Fruit fly (Drosophila melanogaster): Measurements from ENCODE around the gene CG5199.

Gene CG5199

dm6 chr3L:20497124-20497996 lies 44.7 kb upstream of the CG5199 start, which contains the start of gene CG32425 (continued):
- TF ChIP-seq nerfin-2 (GFP tag; IDR thresholded peaks at IDR 0.05; ENCODE audit: partially characterized antibody) = no peak
- TF ChIP-seq bsh (GFP tag; optimal IDR thresholded peaks at IDR 0.05) = no peak
- TF ChIP-seq dan (GFP tag; IDR thresholded peaks at IDR 0.05) = no peak
- TF ChIP-seq YL-1 (GFP tag; optimal IDR thresholded peaks at IDR 0.05) = peak; percentile 51
- no peak for TF ChIP-seq H15 (GFP tag; IDR thresholded peaks at IDR 0.05)
- TF ChIP-seq Lim3 (GFP tag; IDR thresholded peaks at IDR 0.05) = no peak
- peak; percentile 40 for TF ChIP-seq phol (tag; optimal IDR thresholded peaks at IDR 0.05)
- TF ChIP-seq CG15073 (GFP tag; optimal IDR thresholded peaks at IDR 0.05) = no peak
- TF ChIP-seq kah (GFP tag; optimal IDR thresholded peaks at IDR 0.05) = no peak
- TF ChIP-seq Dip2 (GFP tag; IDR thresholded peaks at IDR 0.05) = no peak
- TF ChIP-seq Opbp (GFP tag; IDR thresholded peaks at IDR 0.05; ENCODE audit: partially characterized antibody) = no peak
- 0 out of 3 replicates have a peak, but pooled peaks have one; percentile 16 for TF ChIP-seq CG34224 (GFP tag; IDR thresholded peaks at IDR 0.05; ENCODE audit: partially characterized antibody)
- no peak for TF ChIP-seq croc (GFP tag; conservative IDR thresholded peaks at IDR 0.05)
- no peak for TF ChIP-seq fd102C (GFP tag; optimal IDR thresholded peaks at IDR 0.05)
- TF ChIP-seq CG5180 (GFP tag; optimal IDR thresholded peaks at IDR 0.05) = no peak
- no peak for TF ChIP-seq CrebB (tag; optimal IDR thresholded peaks at IDR 0.05)
- peak; percentile 26 for TF ChIP-seq nmo (GFP tag; optimal IDR thresholded peaks at IDR 0.05)
- no peak for TF ChIP-seq pfk (GFP tag; optimal IDR thresholded peaks at IDR 0.05)
- TF ChIP-seq CG15696 (tag; optimal IDR thresholded peaks at IDR 0.05) = no peak
- TF ChIP-seq CG10462 (GFP tag; optimal IDR thresholded peaks at IDR 0.05) = no peak
- TF ChIP-seq Oli (tag; optimal IDR thresholded peaks at IDR 0.05) = no peak
- TF ChIP-seq her (GFP tag; optimal IDR thresholded peaks at IDR 0.05) = no peak
- TF ChIP-seq unc-4 (GFP tag; IDR thresholded peaks at IDR 0.05; ENCODE audit: partially characterized antibody) = peak; percentile 27; the same call in 1 of the 2 replicates
- no peak for TF ChIP-seq Awh (GFP tag; IDR thresholded peaks at IDR 0.05)
- no peak for TF ChIP-seq zen (tag; optimal IDR thresholded peaks at IDR 0.05)
- 0 out of 4 replicates have a peak, but pooled peaks have one; percentile 26 for TF ChIP-seq Dll (GFP tag; IDR thresholded peaks at IDR 0.05; ENCODE audit: partially characterized antibody)
- TF ChIP-seq ATbp (GFP tag; optimal IDR thresholded peaks at IDR 0.05) = no peak
- TF ChIP-seq CG32767 (GFP tag; IDR thresholded peaks at IDR 0.05) = no peak
- TF ChIP-seq cas (GFP tag; IDR thresholded peaks at IDR 0.05) = no peak
- peak; percentile 44 for TF ChIP-seq Dp (GFP tag; optimal IDR thresholded peaks at IDR 0.05)
- no peak for TF ChIP-seq toy (GFP tag; IDR thresholded peaks at IDR 0.05)
- no peak; the same call in 1 of the 2 replicates for TF ChIP-seq vvl (GFP tag; IDR thresholded peaks at IDR 0.05)
- no peak for TF ChIP-seq Mrtf (GFP tag; IDR thresholded peaks at IDR 0.05)
- TF ChIP-seq aop (GFP tag; IDR thresholded peaks at IDR 0.05) = no peak
- no peak for TF ChIP-seq CG13624 (GFP tag; optimal IDR thresholded peaks at IDR 0.05)
- no peak for TF ChIP-seq Drgx (GFP tag; IDR thresholded peaks at IDR 0.05)
- TF ChIP-seq CG10267 (tag; optimal IDR thresholded peaks at IDR 0.05) = peak; percentile 33
- no peak for TF ChIP-seq knrl (GFP tag; IDR thresholded peaks at IDR 0.05; ENCODE audit: partially characterized antibody)
- TF ChIP-seq CG13287 (GFP tag; IDR thresholded peaks at IDR 0.05; ENCODE audit: partially characterized antibody) = peak; percentile 30; the same call in 1 of the 2 replicates
- TF ChIP-seq CG2120 (GFP tag; optimal IDR thresholded peaks at IDR 0.05) = peak; percentile 28
- TF ChIP-seq CG8089 (GFP tag; optimal IDR thresholded peaks at IDR 0.05) = no peak
- TF ChIP-seq z (GFP tag; IDR thresholded peaks at IDR 0.05) = no peak
- TF ChIP-seq CG12155 (GFP tag; optimal IDR thresholded peaks at IDR 0.05) = no peak
- no peak for TF ChIP-seq br (optimal IDR thresholded peaks at IDR 0.05)
- TF ChIP-seq abd-A (tag; optimal IDR thresholded peaks at IDR 0.05) = no peak
- no peak for TF ChIP-seq disco-r (GFP tag; optimal IDR thresholded peaks at IDR 0.05)
- no peak for TF ChIP-seq Nf-YB (GFP tag; optimal IDR thresholded peaks at IDR 0.05)
- no peak for TF ChIP-seq CG33557 (GFP tag; optimal IDR thresholded peaks at IDR 0.05)
- TF ChIP-seq jigr1 (GFP tag; IDR thresholded peaks at IDR 0.05) = no peak
